Worm (Caenorhabditis elegans) whole organism, L3 larva: ENCODE data around the gene C50B8.4.

Experiments used
- R02D3.7 ChIP-seq: fragments of 150-350 bp; optimal IDR thresholded peaks from 2 replicates; lab custom pipeline; 2014; ENCODE audit warnings: missing biosample characterization, missing genetic modification characterization
- ama-1 ChIP-seq: fragments of 150-350 bp; optimal IDR thresholded peaks from 2 replicates; lab custom pipeline; 2018
- elt-1 ChIP-seq: fragments of 150-350 bp; optimal IDR thresholded peaks from 2 replicates; lab custom pipeline; 2014; ENCODE audit warnings: missing biosample characterization, missing genetic modification characterization
- fos-1 ChIP-seq: fragments of 150-350 bp; optimal IDR thresholded peaks from 2 replicates; lab custom pipeline; 2014; ENCODE audit warnings: missing biosample characterization, missing genetic modification characterization
- nhr-11 ChIP-seq: fragments of 150-350 bp; optimal IDR thresholded peaks from 2 replicates; lab custom pipeline; 2014; ENCODE audit warnings: missing biosample characterization, missing genetic modification characterization
- nhr-12 ChIP-seq: fragments of 150-350 bp; optimal IDR thresholded peaks from 2 replicates; lab custom pipeline; 2014; ENCODE audit warnings: missing biosample characterization, missing genetic modification characterization
- nhr-237 ChIP-seq: fragments of 150-350 bp; optimal IDR thresholded peaks from 2 replicates; lab custom pipeline; 2014; ENCODE audit warnings: missing biosample characterization, missing genetic modification characterization
- nhr-76 ChIP-seq: fragments of 150-350 bp; sonication (generic microtip); optimal IDR thresholded peaks from 5 replicates; lab custom pipeline; 2014; ENCODE audit warnings: missing biosample characterization, missing genetic modification characterization
- nhr-77 ChIP-seq: fragments of 150-350 bp; optimal IDR thresholded peaks from 2 replicates; lab custom pipeline; 2014; ENCODE audit warnings: missing biosample characterization, missing genetic modification characterization
- snpc-4 ChIP-seq: fragments of 150-350 bp; optimal IDR thresholded peaks from 2 replicates; lab custom pipeline; 2014; ENCODE audit warnings: missing biosample characterization, missing genetic modification characterization

DNA sequence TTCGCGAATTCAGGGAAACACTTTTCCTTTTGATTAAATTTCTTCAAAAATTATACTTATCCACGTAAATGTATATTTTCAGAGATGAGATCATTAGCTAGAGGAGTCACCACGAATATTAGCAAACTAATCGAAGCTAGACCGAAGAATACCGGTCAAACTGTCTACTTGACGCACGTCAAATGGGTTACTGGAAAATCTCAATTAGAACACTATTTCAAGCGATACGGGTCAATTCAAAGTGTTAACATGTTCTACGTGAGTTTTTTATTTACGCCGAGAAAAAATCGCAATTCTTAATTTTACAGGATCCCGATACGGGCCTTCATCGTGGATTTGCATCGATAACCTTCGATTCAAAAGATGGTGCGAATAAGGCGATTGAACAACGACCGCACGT is 6.0 kb upstream of the C50B8.4 start, which contains the start of gene slrp-1:
- no peak for TF ChIP-seq nhr-77 (tag; lab: Kevin White, UChicago)
- no peak for TF ChIP-seq snpc-4 (tag; lab: Kevin White, UChicago)
- TF ChIP-seq nhr-11 = no peak
- peak; percentile 19 for TF ChIP-seq ama-1
- no peak for TF ChIP-seq elt-1
- TF ChIP-seq R02D3.7 (tag; lab: Kevin White, UChicago) = no peak
- TF ChIP-seq nhr-76 (tag; lab: Kevin White, UChicago) = no peak
- no peak for TF ChIP-seq nhr-12 (tag; lab: Kevin White, UChicago)
- no peak for TF ChIP-seq nhr-237 (tag; lab: Kevin White, UChicago)
- TF ChIP-seq fos-1 = no peak
